Worm (Caenorhabditis elegans): ENCODE results near the gene T16G12.3.
"Not testable (repeated sequence)": the region's sequence is repeated elsewhere in the genome, so short reads cannot be mapped to it uniquely, and the experiment has no call there.

Gene T16G12.3

DNA sequence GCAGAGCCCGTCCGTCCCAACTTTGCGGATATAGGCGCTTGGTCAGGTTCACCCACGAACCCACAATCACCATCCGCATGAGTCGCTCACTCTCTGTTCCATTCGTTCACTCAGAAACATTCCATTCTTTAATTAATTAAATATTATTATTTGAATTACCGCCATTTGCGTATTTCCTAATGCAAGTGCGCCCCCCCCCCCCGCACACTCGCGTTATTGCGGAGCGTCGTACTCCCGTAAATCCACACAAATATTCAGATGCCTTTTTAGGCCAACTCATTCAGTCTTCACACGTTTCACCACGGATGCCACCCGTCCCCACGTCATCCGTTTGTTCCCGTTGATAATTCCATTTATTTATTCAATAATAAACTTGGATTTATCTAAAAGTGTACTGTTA is at the start of gene T16G12.3:
T16G12.3 (plus strand) TSS at position 301 of the 400 bp plus-strand sequence.
- not testable (repeated sequence) for TF ChIP-seq W03F9.2, him-1, dao-5 (tag; optimal IDR thresholded peaks at IDR 0.05)

DNA sequence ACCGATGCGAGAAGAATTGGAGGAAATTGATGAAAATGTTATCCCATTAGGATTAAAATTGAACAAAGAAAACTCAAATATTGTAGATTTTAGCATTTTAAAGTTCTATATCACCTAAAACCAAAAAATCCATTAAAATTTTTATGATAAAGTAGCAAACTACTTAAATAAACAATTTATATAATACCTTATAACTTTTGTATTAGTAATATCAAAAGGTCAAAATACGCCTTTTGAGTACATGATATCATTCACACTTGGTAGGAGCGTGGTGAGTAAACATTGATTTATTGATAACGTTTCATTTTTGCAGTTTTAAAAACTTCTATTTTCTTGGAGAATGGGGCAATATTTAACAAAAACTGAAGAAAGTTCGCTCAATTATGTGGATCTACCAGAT is 49.4 kb upstream of the T16G12.3 start, which contains the start of gene C05B5.5:
C05B5.5 (plus strand) TSS at position 301 of the 400 bp plus-strand sequence.
- TF ChIP-seq him-1 (tag; optimal IDR thresholded peaks at IDR 0.05) (no peak), W03F9.2 (tag; optimal IDR thresholded peaks at IDR 0.05) (no peak), dao-5 (tag; optimal IDR thresholded peaks at IDR 0.05) (no peak)

DNA sequence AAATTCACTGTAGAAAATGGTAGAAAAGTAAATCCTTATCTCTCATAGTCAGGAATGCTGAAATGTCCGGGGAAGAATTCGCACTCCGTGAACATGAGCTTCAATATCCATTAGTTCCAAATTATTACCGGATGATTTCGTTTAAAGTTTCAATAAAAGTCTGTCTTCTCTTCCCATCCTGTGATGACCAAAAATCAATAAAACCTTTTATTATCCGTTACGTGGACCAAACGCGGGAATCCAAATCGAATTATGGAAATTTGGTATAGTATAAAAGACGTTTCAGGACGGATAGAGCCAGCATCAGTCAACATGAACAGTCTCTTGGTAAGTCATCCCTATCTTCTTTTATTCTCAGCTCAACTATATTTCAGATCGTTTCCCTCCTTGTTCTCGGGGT is 46.2 kb upstream of the T16G12.3 start, which contains the start of gene C05B5.11:
C05B5.11 (plus strand) TSS at position 301 of the 400 bp plus-strand sequence.
- TF ChIP-seq dao-5 (tag; optimal IDR thresholded peaks at IDR 0.05) (no peak), W03F9.2 (tag; optimal IDR thresholded peaks at IDR 0.05) (no peak), him-1 (tag; optimal IDR thresholded peaks at IDR 0.05) (no peak)

DNA sequence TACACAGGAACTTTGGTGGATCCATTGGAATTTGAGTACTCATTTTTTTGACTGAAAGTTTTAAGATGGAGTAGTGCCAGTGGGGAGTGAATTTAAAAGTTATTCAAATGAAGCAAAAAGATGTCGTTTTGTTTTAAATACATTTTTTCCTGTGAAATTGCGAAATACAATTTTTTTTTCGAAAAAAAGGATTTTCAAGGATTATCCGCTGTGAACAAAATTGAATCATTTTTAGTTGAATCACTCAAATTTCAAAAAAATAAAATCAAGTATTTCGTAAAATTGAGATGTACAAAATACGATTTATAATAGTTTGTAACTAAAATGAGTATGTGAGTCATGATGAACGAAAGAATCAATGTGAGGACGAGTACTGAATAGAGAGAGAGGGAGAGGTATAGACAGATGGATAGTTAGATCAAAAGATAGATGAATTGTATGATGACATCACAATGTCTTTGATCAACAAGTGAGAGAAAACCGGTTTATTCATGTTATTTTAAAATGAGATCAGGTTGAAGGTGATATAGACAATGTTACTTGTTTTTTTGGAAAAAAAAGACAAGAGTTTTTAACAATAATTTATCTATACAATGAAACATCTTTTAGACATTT is 43.6 kb upstream of the T16G12.3 start, which contains the start of gene C05B5.8:
C05B5.8 (minus strand) TSS at position 51 of the 615 bp plus-strand sequence.
- no peak for TF ChIP-seq dao-5 (tag; optimal IDR thresholded peaks at IDR 0.05)
- no peak for TF ChIP-seq W03F9.2 (tag; optimal IDR thresholded peaks at IDR 0.05)
- no peak for TF ChIP-seq him-1 (tag; optimal IDR thresholded peaks at IDR 0.05)

DNA sequence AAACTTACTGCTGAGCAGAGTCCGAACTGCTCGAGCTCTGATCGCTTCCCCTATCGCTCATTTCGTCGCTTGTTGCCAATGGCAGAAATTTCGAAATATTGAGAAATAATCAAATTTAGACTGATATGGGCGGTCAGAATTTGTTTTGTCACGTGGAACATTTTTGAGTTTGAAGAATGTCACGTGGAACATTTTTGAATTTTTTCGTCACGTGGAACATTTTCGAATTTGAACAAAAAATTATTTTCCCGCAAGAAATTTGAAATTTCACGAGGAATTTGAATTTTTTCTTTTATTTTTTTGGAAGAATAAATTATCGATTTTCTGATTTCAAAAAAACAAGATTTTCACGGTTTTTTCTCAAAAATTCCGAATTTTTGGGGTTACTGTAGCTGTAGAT is 40.3 kb upstream of the T16G12.3 start, which contains the start of gene fbxa-155:
fbxa-155 (minus strand) TSS at position 101 of the 400 bp plus-strand sequence.
- TF ChIP-seq W03F9.2 (tag; optimal IDR thresholded peaks at IDR 0.05) (no peak), him-1 (tag; optimal IDR thresholded peaks at IDR 0.05) (no peak), dao-5 (tag; optimal IDR thresholded peaks at IDR 0.05) (no peak)

DNA sequence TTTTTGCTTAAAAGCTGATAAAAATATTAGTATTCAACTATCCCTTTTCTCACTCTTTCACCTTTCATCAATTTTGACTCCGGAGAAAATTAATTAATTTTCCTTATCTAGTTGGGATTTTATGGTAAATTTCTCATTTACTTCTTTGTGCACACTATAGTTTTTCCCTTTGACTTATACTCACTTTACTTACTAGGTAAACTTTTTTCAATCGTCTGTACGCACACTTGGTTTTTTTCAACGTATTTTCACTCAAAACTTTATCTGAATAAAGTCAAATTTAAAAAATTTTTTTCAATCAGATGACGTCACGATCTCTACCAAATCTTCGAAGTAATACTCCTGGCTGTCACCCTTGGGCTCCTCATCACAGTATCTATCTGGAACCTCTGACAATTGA is 38.3 kb upstream of the T16G12.3 start, which contains the start of gene C05B5.16:
C05B5.16 (plus strand) TSS at position 301 of the 400 bp plus-strand sequence.
- TF ChIP-seq W03F9.2 (tag; optimal IDR thresholded peaks at IDR 0.05): no peak
- TF ChIP-seq dao-5 (tag; optimal IDR thresholded peaks at IDR 0.05): no peak
- no peak for TF ChIP-seq him-1 (tag; optimal IDR thresholded peaks at IDR 0.05)

DNA sequence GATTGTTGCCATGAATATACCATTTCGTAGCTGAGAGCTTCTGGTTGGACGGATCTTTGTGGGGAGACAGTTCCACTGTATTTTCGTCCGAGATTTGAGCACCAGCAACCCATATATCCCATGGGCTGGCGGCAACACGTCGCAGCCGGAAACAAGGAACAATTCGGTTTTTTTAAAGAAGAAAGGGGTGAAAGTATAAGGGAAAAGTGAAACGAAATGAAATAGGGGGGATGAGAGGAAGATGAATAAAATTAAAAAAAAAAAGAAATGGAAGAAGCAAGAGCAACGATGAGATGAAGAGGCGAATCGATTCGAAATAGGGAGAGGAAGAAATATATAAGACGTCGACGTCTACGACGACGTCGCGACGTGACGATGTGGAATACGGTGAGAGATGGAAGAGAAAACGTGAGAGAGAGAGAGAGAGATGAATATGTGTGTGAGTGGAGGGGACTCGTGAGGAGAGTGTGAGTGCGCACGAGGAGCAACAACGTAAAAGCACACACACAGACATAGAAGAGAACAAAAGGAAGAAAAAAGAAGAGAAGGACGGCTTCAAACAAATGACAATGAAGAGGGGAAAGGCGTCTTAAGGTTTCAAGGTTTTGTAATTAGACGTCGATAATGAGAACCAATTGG is 33.9 kb upstream of the T16G12.3 start, which contains the start of gene rgs-1:
rgs-1 (minus strand) TSS at position 146 of the 639 bp plus-strand sequence.
- peak; percentile 68 for TF ChIP-seq him-1 (tag; optimal IDR thresholded peaks at IDR 0.05)
- no peak for TF ChIP-seq dao-5 (tag; optimal IDR thresholded peaks at IDR 0.05)
- peak; percentile 82 for TF ChIP-seq W03F9.2 (tag; optimal IDR thresholded peaks at IDR 0.05)

DNA sequence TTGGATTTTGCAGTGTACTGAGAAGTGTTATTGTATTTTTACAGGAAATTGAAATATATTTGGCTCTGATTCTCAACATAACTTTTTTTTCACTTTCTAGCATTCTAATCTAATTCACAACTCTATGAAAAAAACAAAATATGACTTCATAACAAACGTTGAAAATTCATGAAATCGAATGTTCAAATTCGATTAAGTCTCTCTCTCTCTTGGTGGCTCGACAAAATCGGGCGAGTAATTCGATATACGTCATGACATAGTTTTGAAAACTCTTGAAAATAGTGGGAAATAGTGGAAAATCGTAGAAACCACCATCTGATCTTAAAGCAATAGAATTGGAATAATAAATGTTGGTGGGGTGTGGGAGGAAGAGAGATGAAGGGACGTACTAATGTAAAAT is 32.4 kb upstream of the T16G12.3 start:
- no peak for TF ChIP-seq W03F9.2 (tag; optimal IDR thresholded peaks at IDR 0.05)
- TF ChIP-seq dao-5 (tag; optimal IDR thresholded peaks at IDR 0.05): no peak
- no peak for TF ChIP-seq him-1 (tag; optimal IDR thresholded peaks at IDR 0.05)

DNA sequence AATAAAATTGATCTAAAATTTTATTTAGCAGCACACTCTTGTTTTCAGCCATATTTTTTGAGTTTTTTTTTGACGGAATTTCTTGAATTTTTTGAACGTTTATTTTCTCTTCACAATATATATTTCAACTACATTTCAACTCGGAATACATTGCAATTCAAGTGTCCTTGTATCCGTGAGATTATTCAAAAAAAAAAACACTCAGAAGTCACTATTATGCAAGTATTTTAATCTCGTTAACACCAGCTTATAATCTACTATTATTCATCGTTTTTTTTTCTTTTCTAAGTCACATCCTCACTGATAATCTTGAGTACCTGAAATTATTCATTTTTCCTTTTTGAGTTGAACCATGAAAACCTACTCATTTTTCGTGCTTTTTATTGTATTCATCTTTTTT is 27.0 kb upstream of the T16G12.3 start, which contains the start of gene ins-21:
ins-21 (plus strand) TSS at position 301 of the 400 bp plus-strand sequence.
- no peak for TF ChIP-seq W03F9.2 (tag; optimal IDR thresholded peaks at IDR 0.05)
- no peak for TF ChIP-seq him-1 (tag; optimal IDR thresholded peaks at IDR 0.05)
- no peak for TF ChIP-seq dao-5 (tag; optimal IDR thresholded peaks at IDR 0.05)

DNA sequence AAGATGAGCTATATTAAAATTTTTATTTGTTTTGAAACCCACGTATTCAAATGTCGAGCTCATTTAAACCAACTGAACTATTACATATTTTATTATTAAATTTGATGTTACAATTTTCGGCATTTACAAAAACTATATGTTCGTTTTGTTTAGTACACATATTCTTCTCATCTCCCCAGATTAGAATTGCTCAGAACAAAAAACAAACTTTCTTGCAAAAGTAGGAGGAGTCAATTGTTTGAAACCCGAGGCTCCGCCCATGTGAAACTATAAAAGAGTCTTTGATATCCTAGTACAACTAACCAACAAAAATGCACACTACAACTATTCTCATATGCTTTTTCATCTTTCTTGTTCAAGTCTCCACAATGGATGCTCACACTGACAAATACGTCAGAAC is 24.4 kb upstream of the T16G12.3 start, which contains the start of gene ins-22:
ins-22 (plus strand) TSS at position 301 of the 400 bp plus-strand sequence.
- TF ChIP-seq W03F9.2 (tag; optimal IDR thresholded peaks at IDR 0.05) (no peak), him-1 (tag; optimal IDR thresholded peaks at IDR 0.05) (no peak), dao-5 (tag; optimal IDR thresholded peaks at IDR 0.05) (no peak)

DNA sequence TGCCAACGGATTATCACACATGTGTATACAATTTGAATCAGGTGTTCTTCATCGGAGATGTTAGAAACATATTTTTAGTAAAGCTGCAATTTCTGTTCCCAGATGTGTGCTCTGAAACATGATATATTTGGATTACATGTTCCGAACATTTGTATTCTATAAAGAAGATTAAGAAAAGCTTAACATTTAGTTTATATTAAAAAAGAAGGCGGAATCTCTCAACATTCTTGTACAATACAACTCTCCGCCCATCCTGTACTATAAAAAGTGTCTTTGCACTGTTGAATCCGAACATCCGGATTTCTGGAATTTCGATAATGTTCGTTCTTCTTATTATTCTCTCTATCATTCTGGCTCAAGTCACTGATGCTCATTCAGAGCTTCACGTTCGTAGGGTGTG is 22.5 kb upstream of the T16G12.3 start, which contains the start of gene ins-23:
ins-23 (plus strand) TSS at position 301 of the 400 bp plus-strand sequence.
- TF ChIP-seq dao-5 (tag; optimal IDR thresholded peaks at IDR 0.05) (no peak), him-1 (tag; optimal IDR thresholded peaks at IDR 0.05) (no peak), W03F9.2 (tag; optimal IDR thresholded peaks at IDR 0.05) (no peak)

DNA sequence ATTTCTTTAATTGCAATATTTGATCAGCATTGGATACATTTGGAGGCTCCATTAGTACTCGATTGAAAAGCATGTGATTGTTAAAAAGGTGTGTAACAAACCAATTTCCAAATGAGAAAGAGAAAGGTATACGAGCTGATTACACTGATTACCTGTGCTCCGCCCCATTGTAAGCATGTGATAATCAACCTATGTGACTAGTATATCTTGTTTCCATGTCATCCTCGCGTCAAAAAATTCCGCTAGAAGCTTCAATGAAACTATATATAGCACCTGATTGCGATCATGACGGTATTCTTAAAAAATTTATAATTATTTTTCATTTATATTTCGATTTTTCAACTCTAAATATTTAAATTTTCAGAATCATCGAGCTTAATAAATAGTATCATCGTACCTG is 19.9 kb upstream of the T16G12.3 start, which contains the start of gene M04D8.4:
M04D8.4 (minus strand) TSS at position 101 of the 400 bp plus-strand sequence.
- TF ChIP-seq W03F9.2 (tag; optimal IDR thresholded peaks at IDR 0.05): no peak
- no peak for TF ChIP-seq him-1 (tag; optimal IDR thresholded peaks at IDR 0.05)
- TF ChIP-seq dao-5 (tag; optimal IDR thresholded peaks at IDR 0.05): no peak

DNA sequence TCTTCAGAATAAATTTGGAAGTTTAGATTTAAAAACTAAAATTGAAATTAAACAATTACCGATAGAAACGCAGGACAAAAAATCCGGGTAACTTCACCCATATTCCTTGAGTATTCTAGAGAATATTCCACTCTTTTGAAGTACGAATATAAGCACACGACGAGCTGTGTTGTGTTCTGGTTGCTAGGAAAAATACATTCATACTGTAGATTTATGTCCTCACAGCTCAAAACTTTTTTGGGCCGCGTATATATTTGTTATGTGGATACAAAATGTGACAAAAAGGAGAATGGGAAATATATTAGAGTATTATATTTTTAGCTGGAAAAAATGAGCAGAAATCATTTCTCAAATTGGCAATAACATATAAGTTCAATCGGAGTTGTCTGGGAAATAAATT is 17.2 kb upstream of the T16G12.3 start, which contains the start of gene M04D8.5:
M04D8.5 (minus strand) TSS at position 101 of the 400 bp plus-strand sequence.
- TF ChIP-seq him-1 (tag; optimal IDR thresholded peaks at IDR 0.05) (no peak), dao-5 (tag; optimal IDR thresholded peaks at IDR 0.05) (no peak), W03F9.2 (tag; optimal IDR thresholded peaks at IDR 0.05) (no peak)
